3 fruit fly cellular contexts compared by ENCODE assay signal in the genomic region with DNA sequence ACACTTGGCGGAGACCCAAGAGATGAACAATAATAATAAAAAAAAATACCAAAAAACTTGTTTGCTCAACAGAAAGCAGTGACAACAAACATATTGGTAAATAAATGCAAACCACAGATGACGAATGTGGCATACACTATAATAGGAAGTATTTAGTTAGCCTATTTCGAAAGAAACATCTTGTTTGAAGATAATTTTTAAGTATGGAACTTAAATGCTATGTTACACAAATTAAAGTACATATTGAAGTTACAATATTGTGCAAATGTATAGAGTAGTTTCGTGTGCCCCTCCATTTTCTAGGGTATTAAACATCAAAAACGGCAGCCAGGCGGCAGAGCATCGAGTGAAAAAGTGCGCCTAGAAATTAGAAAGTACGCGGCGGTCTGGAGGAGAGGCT.
A peak's percentile ranks its signal among the peaks of the same experiment; 100 is the strongest.
TF ChIP-seq lines count a peak whose summit lies in the region.

No protein-coding gene starts in this region.

- TF ChIP-seq CTCF in whole organism, embryonic (GFP tag; optimal IDR thresholded peaks at IDR 0.05; lab: Kevin White, UChicago): no peak

TF ChIP-seq in whole organism, embryonic, 481 proteins besides CTCF, POLR2A, EP300 and RAD21 (continues in another document):
- TF ChIP-seq Atf3 (GFP tag; optimal IDR thresholded peaks at IDR 0.05; lab: Kevin White, UChicago) (no peak), tgo (GFP tag; IDR thresholded peaks at IDR 0.05; lab: Robert Waterston, UW) (no peak; the same call in 2 of the 3 replicates), dati (GFP tag; IDR thresholded peaks at IDR 0.05; lab: Robert Waterston, UW) (no peak), CG4707 (GFP tag; optimal IDR thresholded peaks at IDR 0.05; lab: Kevin White, UChicago) (peak; percentile 70), CG17359 (tag; optimal IDR thresholded peaks at IDR 0.05; lab: Kevin White, UChicago) (peak; percentile 80), emc (GFP tag; optimal IDR thresholded peaks at IDR 0.05; lab: Kevin White, UChicago) (no peak), CG15601 (tag; optimal IDR thresholded peaks at IDR 0.05; lab: Kevin White, UChicago) (peak; percentile 64), Hey (tag; optimal IDR thresholded peaks at IDR 0.05; lab: Kevin White, UChicago) (no peak), CG18262 (tag; optimal IDR thresholded peaks at IDR 0.05; lab: Kevin White, UChicago) (peak; percentile 63), CG2120 (GFP tag; optimal IDR thresholded peaks at IDR 0.05; lab: Kevin White, UChicago) (no peak), crol (GFP tag; IDR thresholded peaks at IDR 0.05; lab: Robert Waterston, UW) (no peak), bcd (GFP tag; optimal IDR thresholded peaks at IDR 0.05; lab: Kevin White, UChicago) (peak; percentile 1), Jarid2 (GFP tag; optimal IDR thresholded peaks at IDR 0.05; lab: Kevin White, UChicago) (no peak), Sox102F (GFP tag; optimal IDR thresholded peaks at IDR 0.05; lab: Kevin White, UChicago) (peak; percentile 86), Bteb2 (GFP tag; optimal IDR thresholded peaks at IDR 0.05; lab: Kevin White, UChicago) (no peak), Scr (GFP tag; IDR thresholded peaks at IDR 0.05; lab: Robert Waterston, UW; ENCODE audit: partially characterized antibody) (no peak), MESR4 (GFP tag; optimal IDR thresholded peaks at IDR 0.05; lab: Kevin White, UChicago) (no peak), CG6813 (GFP tag; optimal IDR thresholded peaks at IDR 0.05; lab: Kevin White, UChicago) (peak; percentile 23), gem (tag; optimal IDR thresholded peaks at IDR 0.05; lab: Kevin White, UChicago) (peak; percentile 76), CG34376 (GFP tag; optimal IDR thresholded peaks at IDR 0.05; lab: Kevin White, UChicago) (no peak), schlank (tag; optimal IDR thresholded peaks at IDR 0.05; lab: Kevin White, UChicago) (no peak), Lim3 (GFP tag; IDR thresholded peaks at IDR 0.05; lab: Robert Waterston, UW) (no peak), ftz-f1 (GFP tag; optimal IDR thresholded peaks at IDR 0.05; lab: Kevin White, UChicago) (no peak), CG12942 (GFP tag; optimal IDR thresholded peaks at IDR 0.05; lab: Kevin White, UChicago) (peak; percentile 25), NfI (GFP tag; optimal IDR thresholded peaks at IDR 0.05; lab: Kevin White, UChicago) (peak; percentile 26), CG9932 (GFP tag; IDR thresholded peaks at IDR 0.05; lab: Robert Waterston, UW) (no peak), twi (tag; optimal IDR thresholded peaks at IDR 0.05; lab: Kevin White, UChicago) (no peak), CG18764 (GFP tag; optimal IDR thresholded peaks at IDR 0.05; lab: Kevin White, UChicago) (no peak), CG15514 (GFP tag; optimal IDR thresholded peaks at IDR 0.05; lab: Kevin White, UChicago) (no peak), Mad (GFP tag; optimal IDR thresholded peaks at IDR 0.05; lab: Kevin White, UChicago) (no peak)

TF ChIP-seq in whole organism, prepupa, 60 proteins besides CTCF, POLR2A, EP300 and RAD21 (continues in another document):
- no peak for TF ChIP-seq CG10631 (GFP tag; optimal IDR thresholded peaks at IDR 0.05; lab: Kevin White, UChicago)
- TF ChIP-seq CG3032 (tag; optimal IDR thresholded peaks at IDR 0.05; lab: Kevin White, UChicago): no peak
- TF ChIP-seq acj6 (GFP tag; optimal IDR thresholded peaks at IDR 0.05; lab: Kevin White, UChicago): peak; percentile 24
- no peak for TF ChIP-seq Hr38 (GFP tag; optimal IDR thresholded peaks at IDR 0.05; lab: Kevin White, UChicago)
- no peak for TF ChIP-seq Sox15 (GFP tag; optimal IDR thresholded peaks at IDR 0.05; lab: Kevin White, UChicago)
- TF ChIP-seq Eip78C (GFP tag; lab: Kevin White, UChicago): peak; percentile 86
- TF ChIP-seq CG6163 (GFP tag; IDR thresholded peaks at IDR 0.05; lab: Robert Waterston, UW): peak; percentile 80
- TF ChIP-seq CG4318 (GFP tag; optimal IDR thresholded peaks at IDR 0.05; lab: Kevin White, UChicago): peak; percentile 86
- TF ChIP-seq CG16779 (tag; optimal IDR thresholded peaks at IDR 0.05; lab: Kevin White, UChicago): no peak
- peak; percentile 7 for TF ChIP-seq fkh (GFP tag; optimal IDR thresholded peaks at IDR 0.05; lab: Kevin White, UChicago)
- TF ChIP-seq CG6276 (GFP tag; optimal IDR thresholded peaks at IDR 0.05; lab: Kevin White, UChicago): peak; percentile 85
- peak; percentile 28 for TF ChIP-seq net (GFP tag; optimal IDR thresholded peaks at IDR 0.05; lab: Kevin White, UChicago)
- TF ChIP-seq CG15336 (GFP tag; IDR thresholded peaks at IDR 0.05; lab: Robert Waterston, UW): peak; percentile 93
- TF ChIP-seq Hr4 (GFP tag; optimal IDR thresholded peaks at IDR 0.05; lab: Kevin White, UChicago): peak; percentile 93
- no peak for TF ChIP-seq Sox102F (GFP tag; optimal IDR thresholded peaks at IDR 0.05; lab: Kevin White, UChicago)
- TF ChIP-seq CG8119 (GFP tag; IDR thresholded peaks at IDR 0.05; lab: Robert Waterston, UW): peak; percentile 93
- TF ChIP-seq Eip75B (GFP tag; optimal IDR thresholded peaks at IDR 0.05; lab: Kevin White, UChicago): peak; percentile 15
- TF ChIP-seq pdm3 (GFP tag; optimal IDR thresholded peaks at IDR 0.05; lab: Kevin White, UChicago): peak; percentile 47
- TF ChIP-seq achi (GFP tag; optimal IDR thresholded peaks at IDR 0.05; lab: Kevin White, UChicago): peak; percentile 57
- no peak for TF ChIP-seq CG6792 (GFP tag; optimal IDR thresholded peaks at IDR 0.05; lab: Kevin White, UChicago)
- peak; percentile 52; the same call in 1 of the 2 replicates for TF ChIP-seq CG11294 (GFP tag; IDR thresholded peaks at IDR 0.05; lab: Robert Waterston, UW)
- peak; percentile 94 for TF ChIP-seq CG32006 (GFP tag; optimal IDR thresholded peaks at IDR 0.05; lab: Kevin White, UChicago)
- TF ChIP-seq dac (GFP tag; optimal IDR thresholded peaks at IDR 0.05; lab: Kevin White, UChicago): peak; percentile 69
- TF ChIP-seq OdsH (GFP tag; optimal IDR thresholded peaks at IDR 0.05; lab: Kevin White, UChicago): peak; percentile 49
- no peak for TF ChIP-seq CG10669 (GFP tag; optimal IDR thresholded peaks at IDR 0.05; lab: Kevin White, UChicago)
- peak; percentile 25 for TF ChIP-seq Sox14 (GFP tag; optimal IDR thresholded peaks at IDR 0.05; lab: Kevin White, UChicago)
- TF ChIP-seq CG11762 (GFP tag; optimal IDR thresholded peaks at IDR 0.05; lab: Kevin White, UChicago; ENCODE audit: insufficient read depth): peak; percentile 21
- TF ChIP-seq salr (GFP tag; optimal IDR thresholded peaks at IDR 0.05; lab: Kevin White, UChicago): peak in 1 of 2 experiments; percentile 60
- TF ChIP-seq Lpt (GFP tag; optimal IDR thresholded peaks at IDR 0.05; lab: Kevin White, UChicago): peak; percentile 11
- peak; percentile 63 for TF ChIP-seq Gug (GFP tag; IDR thresholded peaks at IDR 0.05; lab: Robert Waterston, UW)
- peak; percentile 83 for TF ChIP-seq eg (GFP tag; IDR thresholded peaks at IDR 0.05; lab: Robert Waterston, UW)

TF ChIP-seq in whole organism, pupa, 21 proteins besides CTCF, POLR2A, EP300 and RAD21:
- TF ChIP-seq fd96Ca (GFP tag; IDR thresholded peaks at IDR 0.05; lab: Robert Waterston, UW) (no peak), Pif1A (GFP tag; optimal IDR thresholded peaks at IDR 0.05; lab: Kevin White, UChicago) (peak; percentile 59), rn (GFP tag; IDR thresholded peaks at IDR 0.05; lab: Robert Waterston, UW) (peak; percentile 44; the same call in 1 of the 2 replicates), CG8301 (tag; optimal IDR thresholded peaks at IDR 0.05; lab: Kevin White, UChicago) (peak; percentile 90), CG32121 (GFP tag; IDR thresholded peaks at IDR 0.05; lab: Robert Waterston, UW) (peak; percentile 85), Ets98B (GFP tag; IDR thresholded peaks at IDR 0.05; lab: Robert Waterston, UW) (peak; percentile 89), D1 (tag; optimal IDR thresholded peaks at IDR 0.05; lab: Kevin White, UChicago) (no peak), CG4496 (GFP tag; IDR thresholded peaks at IDR 0.05; lab: Robert Waterston, UW) (peak; percentile 73), CG9948 (tag; optimal IDR thresholded peaks at IDR 0.05; lab: Kevin White, UChicago) (no peak), CG10348 (GFP tag; IDR thresholded peaks at IDR 0.05; lab: Robert Waterston, UW) (peak; percentile 57; the same call in 1 of the 2 replicates), CG14655 (GFP tag; optimal IDR thresholded peaks at IDR 0.05; lab: Kevin White, UChicago) (peak; percentile 81)
TF ChIP-seq in whole organism, pupa: peak in this region for 8.
